Fruit fly (Drosophila melanogaster) whole organism, embryonic: Measurements from ENCODE around the gene Vti1a.
A peak's percentile ranks its signal among the peaks of the same experiment; 100 is the strongest.

Source experiments
- Abd-B ChIP-seq: fragments of 200-800 bp; sonication (Bioruptor generic); optimal IDR thresholded peaks from 2 replicates; lab custom pipeline; 2018; ENCODE audit warnings: missing biosample characterization, mild to moderate bottlenecking, missing genetic modification characterization, moderate library complexity
- Aef1 ChIP-seq: fragments of 200-800 bp; sonication (Bioruptor generic); IDR thresholded peaks from 3 replicates; pipeline ENCODE4 v1.3.6; 2022; ENCODE audit warnings: missing biosample characterization, missing genetic modification characterization
- Bgb ChIP-seq: fragments of 200-800 bp; sonication (Bioruptor generic); IDR thresholded peaks from 2 replicates; pipeline ENCODE4 v1.3.6; 2022; ENCODE audit warnings: missing biosample characterization, missing genetic modification characterization; ENCODE audit not compliant: partially characterized antibody
- Blimp-1 ChIP-seq: fragments of 200-800 bp; sonication (Bioruptor generic); optimal IDR thresholded peaks from 3 replicates; lab custom pipeline; 2018; ENCODE audit warnings: missing biosample characterization, missing genetic modification characterization, mild to moderate bottlenecking, moderate library complexity, missing genetic modification reagents
- CG10979 ChIP-seq: fragments of 200-800 bp; sonication (Bioruptor generic); optimal IDR thresholded peaks from 2 replicates; lab custom pipeline; 2018; ENCODE audit warnings: missing biosample characterization, mild to moderate bottlenecking, missing genetic modification characterization, moderate library complexity
- CG11085 ChIP-seq: fragments of 200-800 bp; sonication (Bioruptor generic); IDR thresholded peaks from 2 replicates; pipeline ENCODE4 v1.3.6; 2022; ENCODE audit warnings: missing biosample characterization, missing genetic modification characterization
- CG11398 ChIP-seq: fragments of 200-800 bp; sonication (Bioruptor generic); optimal IDR thresholded peaks from 2 replicates; lab custom pipeline; 2016; ENCODE audit warnings: missing biosample characterization, missing genetic modification characterization
- CG12299 ChIP-seq: fragments of 200-800 bp; sonication (Bioruptor generic); optimal IDR thresholded peaks from 2 replicates; lab custom pipeline; 2018; ENCODE audit warnings: missing biosample characterization, mild to moderate bottlenecking, missing genetic modification characterization
- CG12942 ChIP-seq: fragments of 200-800 bp; sonication (Bioruptor generic); optimal IDR thresholded peaks from 3 replicates; lab custom pipeline; 2016; ENCODE audit warnings: missing biosample characterization, missing genetic modification characterization
- CG13775 ChIP-seq: fragments of 200-800 bp; sonication (Bioruptor generic); optimal IDR thresholded peaks from 3 replicates; lab custom pipeline; 2017; ENCODE audit warnings: missing biosample characterization, mild to moderate bottlenecking, missing genetic modification characterization
- CG1602 ChIP-seq: fragments of 200-800 bp; sonication (Bioruptor generic); optimal IDR thresholded peaks from 3 replicates; lab custom pipeline; 2016; ENCODE audit warnings: missing biosample characterization, missing genetic modification characterization
- CG17361 ChIP-seq: fragments of 200-800 bp; sonication (Bioruptor generic); IDR thresholded peaks from 3 replicates; pipeline ENCODE4 v1.3.6; 2022; ENCODE audit warnings: missing biosample characterization, missing genetic modification characterization
- CG18262 ChIP-seq: fragments of 200-800 bp; optimal IDR thresholded peaks from 3 replicates; lab custom pipeline; 2019; ENCODE audit warnings: missing biosample characterization, mild to moderate bottlenecking, missing genetic modification characterization, moderate library complexity
- CG43689 ChIP-seq: fragments of 200-800 bp; sonication (Bioruptor generic); IDR thresholded peaks from 2 replicates; pipeline ENCODE4 v1.3.6; 2022; ENCODE audit warnings: missing biosample characterization, missing genetic modification characterization
- CG4854 ChIP-seq: fragments of 200-800 bp; sonication (Bioruptor generic); optimal IDR thresholded peaks from 2 replicates; lab custom pipeline; 2016; ENCODE audit warnings: missing biosample characterization, missing genetic modification characterization, inconsistent platforms
- CG6654 ChIP-seq: fragments of 200-800 bp; sonication (Bioruptor generic); optimal IDR thresholded peaks from 2 replicates; lab custom pipeline; 2017; ENCODE audit warnings: missing biosample characterization, mild to moderate bottlenecking, missing genetic modification characterization
- CG6765 ChIP-seq: fragments of 200-800 bp; sonication (Bioruptor generic); optimal IDR thresholded peaks from 3 replicates; lab custom pipeline; 2017; ENCODE audit warnings: missing biosample characterization, mild to moderate bottlenecking, missing genetic modification characterization
- CG8944 ChIP-seq: fragments of 200-800 bp; sonication (Bioruptor generic); optimal IDR thresholded peaks from 3 replicates; lab custom pipeline; 2016; ENCODE audit warnings: missing biosample characterization, missing genetic modification characterization
- Dek ChIP-seq: fragments of 200-800 bp; sonication (Bioruptor generic); optimal IDR thresholded peaks from 3 replicates; lab custom pipeline; 2019; ENCODE audit warnings: missing biosample characterization, mild to moderate bottlenecking, missing genetic modification characterization, moderate library complexity
- Dip2 ChIP-seq: fragments of 200-800 bp; sonication (Bioruptor generic); IDR thresholded peaks from 2 replicates; pipeline ENCODE4 v1.3.6; 2022; ENCODE audit warnings: missing biosample characterization, missing genetic modification characterization
- HHEX ChIP-seq: fragments of 200-800 bp; sonication (Bioruptor generic); optimal IDR thresholded peaks from 3 replicates; lab custom pipeline; 2017; ENCODE audit warnings: missing biosample characterization, mild to moderate bottlenecking, missing genetic modification characterization, missing genetic modification reagents
- HLH54F ChIP-seq: fragments of 200-800 bp; sonication (Bioruptor generic); optimal IDR thresholded peaks from 3 replicates; lab custom pipeline; 2016; ENCODE audit warnings: missing biosample characterization, missing genetic modification characterization
- Hr51 ChIP-seq, 2 experiments: fragments of 200-800 bp; sonication (Bioruptor generic); optimal IDR thresholded peaks; 2 replicates in 1 of 2; 3 replicates in 1 of 2; lab custom pipeline; 2016 to 2018; ENCODE audit warnings: missing biosample characterization in 2 of 2, missing genetic modification characterization in 2 of 2, mild to moderate bottlenecking in 1 of 2, moderate library complexity in 1 of 2
- Pdp1 ChIP-seq, 2 experiments: fragments of 200-800 bp; sonication (Bioruptor generic); optimal IDR thresholded peaks; 3 replicates each; lab custom pipeline; 2016; ENCODE audit warnings: missing biosample characterization in 2 of 2, missing genetic modification characterization in 2 of 2, mild to moderate bottlenecking in 1 of 2, moderate library complexity in 1 of 2
- Sin3A ChIP-seq: fragments of >200 bp; optimal IDR thresholded peaks from 2 replicates; lab custom pipeline; 2018
- Sox100B ChIP-seq: fragments of 200-800 bp; sonication (Bioruptor generic); optimal IDR thresholded peaks from 3 replicates; lab custom pipeline; 2018; ENCODE audit warnings: missing biosample characterization, mild to moderate bottlenecking, missing genetic modification characterization
- Ssrp ChIP-seq: fragments of 200-800 bp; sonication (Bioruptor generic); optimal IDR thresholded peaks from 2 replicates; lab custom pipeline; 2018; ENCODE audit warnings: missing biosample characterization, mild to moderate bottlenecking, missing genetic modification characterization, moderate library complexity
- TFAM ChIP-seq: fragments of 200-800 bp; sonication (Bioruptor generic); optimal IDR thresholded peaks from 2 replicates; lab custom pipeline; 2017; ENCODE audit warnings: missing biosample characterization, missing genetic modification characterization, inconsistent platforms
- Vsx1 ChIP-seq: fragments of 200-800 bp; sonication (Bioruptor generic); optimal IDR thresholded peaks from 2 replicates; lab custom pipeline; 2017; ENCODE audit warnings: missing biosample characterization, mild to moderate bottlenecking, missing genetic modification characterization, missing genetic modification reagents
- Xbp1 ChIP-seq: fragments of 200-800 bp; sonication (Bioruptor generic); optimal IDR thresholded peaks from 3 replicates; lab custom pipeline; 2016; ENCODE audit warnings: missing biosample characterization, mild to moderate bottlenecking, missing genetic modification characterization
- abd-A ChIP-seq: fragments of 200-800 bp; sonication (Bioruptor generic); optimal IDR thresholded peaks from 3 replicates; lab custom pipeline; 2019; ENCODE audit warnings: missing biosample characterization, mild to moderate bottlenecking, missing genetic modification characterization, moderate library complexity
- cad ChIP-seq: fragments of >200 bp; optimal IDR thresholded peaks from 2 replicates; lab custom pipeline; 2017; ENCODE audit warnings: missing biosample characterization, missing genetic modification characterization
- eve ChIP-seq, 2 experiments: fragments of >200 bp; optimal IDR thresholded peaks; 2 replicates each; lab custom pipeline; 2017; ENCODE audit warnings: missing biosample characterization in 2 of 2, missing genetic modification characterization in 2 of 2
- ftz-f1 ChIP-seq: fragments of 200-800 bp; sonication (Bioruptor generic); optimal IDR thresholded peaks from 2 replicates; lab custom pipeline; 2016; ENCODE audit warnings: missing biosample characterization, missing genetic modification characterization
- fu2 ChIP-seq: fragments of 200-800 bp; sonication (Bioruptor generic); optimal IDR thresholded peaks from 2 replicates; lab custom pipeline; 2016; ENCODE audit warnings: missing biosample characterization, missing genetic modification characterization
- gce ChIP-seq: fragments of 200-800 bp; sonication (Bioruptor generic); IDR thresholded peaks from 3 replicates; pipeline ENCODE4 v1.3.6; 2022; ENCODE audit warnings: missing biosample characterization, missing genetic modification characterization
- ind ChIP-seq: fragments of 200-800 bp; sonication (Bioruptor generic); optimal IDR thresholded peaks from 3 replicates; lab custom pipeline; 2016; ENCODE audit warnings: missing biosample characterization, missing genetic modification characterization
- jigr1 ChIP-seq: fragments of 200-800 bp; sonication (Bioruptor generic); IDR thresholded peaks from 3 replicates; pipeline ENCODE4 v1.3.6; 2022; ENCODE audit warnings: missing biosample characterization, missing genetic modification characterization
- kni ChIP-seq: fragments of 200-800 bp; sonication (Bioruptor generic); optimal IDR thresholded peaks from 3 replicates; lab custom pipeline; 2017; ENCODE audit warnings: mild to moderate bottlenecking, missing biosample characterization, missing genetic modification reagents, missing genetic modification characterization
- luna ChIP-seq: fragments of 200-800 bp; sonication (Bioruptor generic); optimal IDR thresholded peaks from 2 replicates; lab custom pipeline; 2016; ENCODE audit warnings: missing biosample characterization, missing genetic modification characterization
- maf-S ChIP-seq: fragments of 200-800 bp; sonication (Bioruptor generic); optimal IDR thresholded peaks from 2 replicates; lab custom pipeline; 2016; ENCODE audit warnings: missing biosample characterization, missing genetic modification characterization
- oc ChIP-seq: fragments of 200-800 bp; sonication (Bioruptor generic); optimal IDR thresholded peaks from 2 replicates; lab custom pipeline; 2018; ENCODE audit warnings: missing biosample characterization, mild to moderate bottlenecking, missing genetic modification characterization, moderate library complexity
- phol ChIP-seq: fragments of 200-800 bp; sonication (Bioruptor generic); optimal IDR thresholded peaks from 3 replicates; lab custom pipeline; 2018; ENCODE audit warnings: missing biosample characterization, mild to moderate bottlenecking, missing genetic modification characterization, moderate library complexity
- ranshi ChIP-seq: fragments of 200-800 bp; sonication (Bioruptor generic); IDR thresholded peaks from 2 replicates; pipeline ENCODE4 v1.3.6; 2022; ENCODE audit warnings: missing biosample characterization, missing genetic modification characterization
- run ChIP-seq: fragments of 200-800 bp; sonication (Bioruptor generic); optimal IDR thresholded peaks from 3 replicates; lab custom pipeline; 2018; ENCODE audit warnings: missing biosample characterization, mild to moderate bottlenecking, missing genetic modification characterization
- sens-2 ChIP-seq: fragments of 200-800 bp; sonication (Bioruptor generic); IDR thresholded peaks from 2 replicates; pipeline ENCODE4 v1.3.6; 2022; ENCODE audit warnings: missing biosample characterization, missing genetic modification characterization
- ssp ChIP-seq: fragments of 200-800 bp; sonication (Bioruptor generic); IDR thresholded peaks from 2 replicates; pipeline ENCODE4 v1.3.6; 2022; ENCODE audit warnings: missing biosample characterization, missing genetic modification characterization
- tio ChIP-seq: fragments of 200-800 bp; sonication (Bioruptor generic); optimal IDR thresholded peaks from 2 replicates; lab custom pipeline; 2017; ENCODE audit warnings: missing biosample characterization, missing genetic modification characterization, inconsistent platforms
- tx ChIP-seq: fragments of 200-800 bp; sonication (Bioruptor generic); optimal IDR thresholded peaks from 2 replicates; lab custom pipeline; 2016; ENCODE audit warnings: missing biosample characterization, missing genetic modification characterization

Vti1a gene

dm6 chr3L:724518-725341, 32.0 kb upstream of the Vti1a start (continued):
- no peak for TF ChIP-seq Bgb (GFP tag; lab: Robert Waterston, UW)
- TF ChIP-seq Pdp1 (GFP tag; optimal IDR thresholded peaks at IDR 0.05; lab: Kevin White, UChicago) = peak; percentile 84 to 94
- TF ChIP-seq Dek (tag; lab: Kevin White, UChicago) = peak; percentile 53
- peak; percentile 96 for TF ChIP-seq sens-2 (GFP tag; lab: Robert Waterston, UW)
- peak; percentile 97 for TF ChIP-seq CG10979 (tag; lab: Kevin White, UChicago)
- TF ChIP-seq Ssrp = peak; percentile 89
- peak; percentile 88 for TF ChIP-seq oc (tag; lab: Kevin White, UChicago)
- peak; percentile 91 for TF ChIP-seq gce (GFP tag; lab: Robert Waterston, UW)
- peak; percentile 82 for TF ChIP-seq Abd-B
- peak; percentile 92 for TF ChIP-seq Vsx1 (GFP tag; lab: Kevin White, UChicago)
- peak; percentile 92 for TF ChIP-seq CG4854
- peak; percentile 83 for TF ChIP-seq run
- peak; percentile 94 for TF ChIP-seq CG17361 (GFP tag; lab: Robert Waterston, UW)
- peak; percentile 92 for TF ChIP-seq tio (GFP tag; lab: Kevin White, UChicago)
- peak; percentile 93 for TF ChIP-seq Sox100B
- TF ChIP-seq ftz-f1 = no peak
- TF ChIP-seq tx (GFP tag; lab: Kevin White, UChicago) = peak; percentile 82
- TF ChIP-seq CG11398 (GFP tag; lab: Kevin White, UChicago) = peak; percentile 92
- TF ChIP-seq HHEX (GFP tag; lab: Kevin White, UChicago) = peak; percentile 86
- peak; percentile 89 for TF ChIP-seq CG8944
- peak; percentile 83 for TF ChIP-seq CG12299 (tag; lab: Kevin White, UChicago)
- TF ChIP-seq Aef1 (GFP tag; lab: Robert Waterston, UW) = peak; percentile 79
- TF ChIP-seq Blimp-1 = peak; percentile 94
- TF ChIP-seq CG11085 (GFP tag; lab: Robert Waterston, UW) = peak; percentile 77
- TF ChIP-seq eve (GFP tag; optimal IDR thresholded peaks at IDR 0.05; lab: Kevin White, UChicago) = peak in 1 of 2 experiments; percentile 96
- TF ChIP-seq maf-S (GFP tag; lab: Kevin White, UChicago) = peak; percentile 85
- peak; percentile 91 for TF ChIP-seq kni (GFP tag; lab: Kevin White, UChicago)
- TF ChIP-seq CG43689 (GFP tag; lab: Robert Waterston, UW) = peak; percentile 73
- TF ChIP-seq abd-A (tag; lab: Kevin White, UChicago) = no peak
- peak; percentile 91 for TF ChIP-seq ranshi (GFP tag; lab: Robert Waterston, UW)
- TF ChIP-seq luna (GFP tag; lab: Kevin White, UChicago) = peak; percentile 5
- TF ChIP-seq CG6765 = peak; percentile 36
- peak; percentile 50 for TF ChIP-seq fu2 (GFP tag; lab: Kevin White, UChicago)
- peak; percentile 98 for TF ChIP-seq CG18262 (tag; lab: Kevin White, UChicago)
- peak; percentile 89 for TF ChIP-seq Xbp1 (GFP tag; lab: Kevin White, UChicago)
- peak; percentile 78 for TF ChIP-seq ind (GFP tag; lab: Kevin White, UChicago)
- no peak for TF ChIP-seq cad (GFP tag; lab: Kevin White, UChicago)
- TF ChIP-seq ssp (GFP tag; lab: Robert Waterston, UW) = peak; percentile 85
- peak; percentile 94 for TF ChIP-seq phol (tag; lab: Kevin White, UChicago)
- peak; percentile 68 for TF ChIP-seq HLH54F
- peak; percentile 95 for TF ChIP-seq CG1602 (GFP tag; lab: Kevin White, UChicago)
- TF ChIP-seq CG12942 (GFP tag; lab: Kevin White, UChicago) = peak; percentile 82
- TF ChIP-seq CG6654 (GFP tag; lab: Kevin White, UChicago) = peak; percentile 68
- no peak for TF ChIP-seq Dip2 (GFP tag; lab: Robert Waterston, UW)
- TF ChIP-seq TFAM = peak; percentile 84
- TF ChIP-seq Hr51 (GFP tag; optimal IDR thresholded peaks at IDR 0.05; lab: Kevin White, UChicago) = peak; percentile 78 to 90
- no peak for TF ChIP-seq Sin3A (lab: Kevin White, UChicago)
- TF ChIP-seq CG13775 (GFP tag; lab: Kevin White, UChicago) = peak; percentile 92
- TF ChIP-seq jigr1 = peak; percentile 87; the same call in 2 of the 3 replicates
